Fruit fly (Drosophila melanogaster): ENCODE results near the gene Mfe2.

The Mfe2 gene

dm6 chrX:16321037-16321436 lies 50.3 kb downstream of the Mfe2 start:
- no peak for TF ChIP-seq noc (tag; optimal IDR thresholded peaks at IDR 0.05)

- no peak for TF ChIP-seq noc (tag; optimal IDR thresholded peaks at IDR 0.05)
These were observed 52.3 kb downstream of the Mfe2 start, which contains the start of the genes CG9917 and CG32579 for dm6 chrX:16323063-16323462. Gene CG9917 (minus strand): TSS chrX:16323231. Gene CG32579 (plus strand): TSS chrX:16323286.
